Worm (Caenorhabditis elegans): ENCODE results near the gene mig-38.

DNA sequence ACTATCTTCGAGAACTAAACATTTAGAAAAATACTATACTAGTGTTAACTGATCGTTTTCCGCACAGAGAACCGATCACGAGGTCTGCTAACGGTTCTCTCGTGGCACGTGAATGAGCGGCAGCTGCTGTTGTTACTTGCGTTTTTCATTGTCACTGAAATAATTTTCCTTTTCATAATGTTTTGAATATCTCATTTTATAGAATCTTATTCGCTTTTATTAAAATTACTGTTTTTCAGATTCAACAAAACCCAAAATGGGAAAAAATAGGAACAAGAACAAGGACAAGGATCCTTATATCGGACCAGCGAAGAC, 42.3 kb downstream of the mig-38 start, which contains the start of gene F58B3.6:
- TF ChIP-seq ama-1 (optimal IDR thresholded peaks at IDR 0.05) = no peak
- no peak for TF ChIP-seq mab-5 (tag; optimal IDR thresholded peaks at IDR 0.05)
- no peak for TF ChIP-seq sma-3 (GFP tag; optimal IDR thresholded peaks at IDR 0.05)
- TF ChIP-seq nhr-11 (tag; optimal IDR thresholded peaks at IDR 0.05) = no peak
- TF ChIP-seq egl-27 (tag; optimal IDR thresholded peaks at IDR 0.05) = no peak
- TF ChIP-seq lin-39 (tag; optimal IDR thresholded peaks at IDR 0.05) = no peak
- no peak for TF ChIP-seq unc-39 (tag; optimal IDR thresholded peaks at IDR 0.05)
- no peak for TF ChIP-seq zag-1 (tag; optimal IDR thresholded peaks at IDR 0.05)
- no peak for TF ChIP-seq elt-1 (tag; optimal IDR thresholded peaks at IDR 0.05)
- TF ChIP-seq nhr-77 (tag; optimal IDR thresholded peaks at IDR 0.05) = no peak
- no peak for TF ChIP-seq nhr-10 (tag; optimal IDR thresholded peaks at IDR 0.05)
